Fruit fly (Drosophila melanogaster): Measurements from ENCODE around the gene CG13445.
A peak's percentile ranks its signal among the peaks of the same experiment; 100 is the strongest.

CG13445 gene

DNA sequence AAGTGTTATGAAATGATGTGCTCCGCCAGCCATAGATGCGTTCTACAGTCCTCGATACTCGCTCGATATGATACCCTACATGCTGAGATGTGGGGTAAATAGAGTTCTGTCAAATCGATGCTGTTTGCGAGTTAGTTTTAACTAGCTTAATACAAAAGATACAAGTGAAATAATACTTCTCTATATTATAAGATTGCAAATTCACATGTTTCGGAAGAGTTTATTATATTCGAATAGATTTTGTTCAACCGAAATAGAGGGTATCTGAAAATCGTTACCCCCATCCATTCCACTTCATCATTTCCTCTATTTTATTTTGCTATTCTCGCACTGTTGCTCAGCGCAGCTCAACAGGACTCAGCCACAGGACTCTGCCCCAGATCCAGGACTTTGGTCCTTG, 15.0 kb upstream of the CG13445 start (continued):
- TF ChIP-seq Abd-B (GFP tag; optimal IDR thresholded peaks at IDR 0.05) (no peak), CG8765 (GFP tag; IDR thresholded peaks at IDR 0.05) (peak; percentile 74), vvl (GFP tag; IDR thresholded peaks at IDR 0.05) (peak; percentile 42), Dref (GFP tag; IDR thresholded peaks at IDR 0.05) (no peak), chn (GFP tag; optimal IDR thresholded peaks at IDR 0.05) (peak; percentile 14), sisA (GFP tag; IDR thresholded peaks at IDR 0.05) (peak; percentile 44), CG32532 (GFP tag; IDR thresholded peaks at IDR 0.05) (peak; percentile 44), CG12744 (GFP tag; optimal IDR thresholded peaks at IDR 0.05) (no peak), CG12236 (GFP tag; optimal IDR thresholded peaks at IDR 0.05) (no peak), CG10462 (GFP tag; optimal IDR thresholded peaks at IDR 0.05) (peak; percentile 12), CG7556 (GFP tag; optimal IDR thresholded peaks at IDR 0.05) (peak; percentile 54), fd102C (GFP tag; optimal IDR thresholded peaks at IDR 0.05) (peak; percentile 85), jumu (GFP tag; optimal IDR thresholded peaks at IDR 0.05) (no peak), CG7928 (GFP tag; optimal IDR thresholded peaks at IDR 0.05) (no peak), CG2202 (tag; optimal IDR thresholded peaks at IDR 0.05) (peak; percentile 35), D19B (GFP tag; optimal IDR thresholded peaks at IDR 0.05) (peak; percentile 77), bowl (GFP tag; IDR thresholded peaks at IDR 0.05) (no peak), knrl (GFP tag; IDR thresholded peaks at IDR 0.05; ENCODE audit: partially characterized antibody) (no peak), CG8944 (GFP tag; optimal IDR thresholded peaks at IDR 0.05) (no peak), ttk (GFP tag; IDR thresholded peaks at IDR 0.05) (no peak), stc (GFP tag; IDR thresholded peaks at IDR 0.05) (no peak), CG5245 (GFP tag; optimal IDR thresholded peaks at IDR 0.05) (peak; percentile 1), CG13624 (GFP tag; optimal IDR thresholded peaks at IDR 0.05) (peak; percentile 1), CG16863 (GFP tag; optimal IDR thresholded peaks at IDR 0.05) (no peak), dysf (GFP tag; IDR thresholded peaks at IDR 0.05) (0 out of 3 replicates have a peak, but pooled peaks have one; percentile 28), Poxn (GFP tag; IDR thresholded peaks at IDR 0.05) (no peak), ems (GFP tag; optimal IDR thresholded peaks at IDR 0.05) (no peak), Elba2 (GFP tag; optimal IDR thresholded peaks at IDR 0.05) (peak; percentile 17), org-1 (GFP tag; optimal IDR thresholded peaks at IDR 0.05) (peak; percentile 14), exex (tag; optimal IDR thresholded peaks at IDR 0.05) (no peak), CG14860 (GFP tag; IDR thresholded peaks at IDR 0.05; ENCODE audit: partially characterized antibody) (no peak), CG43689 (GFP tag; IDR thresholded peaks at IDR 0.05) (no peak), Meics (GFP tag; optimal IDR thresholded peaks at IDR 0.05) (no peak), CG18619 (GFP tag; optimal IDR thresholded peaks at IDR 0.05) (no peak), PHDP (tag; optimal IDR thresholded peaks at IDR 0.05) (peak; percentile 23), lbe (GFP tag; optimal IDR thresholded peaks at IDR 0.05) (no peak), CG8290 (GFP tag; optimal IDR thresholded peaks at IDR 0.05) (no peak), CG8290 (tag; optimal IDR thresholded peaks at IDR 0.05) (peak in 1 of 2 experiments; percentile 26), CG7963 (GFP tag; IDR thresholded peaks at IDR 0.05; ENCODE audit: partially characterized antibody) (no peak), ewg (GFP tag; optimal IDR thresholded peaks at IDR 0.05) (peak; percentile 15), CoRest (tag; optimal IDR thresholded peaks at IDR 0.05) (peak; percentile 31), tin (GFP tag; optimal IDR thresholded peaks at IDR 0.05) (peak; percentile 38), CG34376 (GFP tag; optimal IDR thresholded peaks at IDR 0.05) (no peak), gsb (GFP tag; IDR thresholded peaks at IDR 0.05) (no peak), Dip2 (GFP tag; IDR thresholded peaks at IDR 0.05) (no peak), D19A (tag; optimal IDR thresholded peaks at IDR 0.05) (peak; percentile 54), disco-r (GFP tag; optimal IDR thresholded peaks at IDR 0.05) (no peak), al (GFP tag; IDR thresholded peaks at IDR 0.05) (no peak), br (optimal IDR thresholded peaks at IDR 0.05) (no peak), Hsf (GFP tag; optimal IDR thresholded peaks at IDR 0.05) (peak; percentile 46), hth (optimal IDR thresholded peaks at IDR 0.05) (no peak), CG7786 (GFP tag; optimal IDR thresholded peaks at IDR 0.05) (peak; percentile 26), ac (GFP tag; optimal IDR thresholded peaks at IDR 0.05) (peak; percentile 58)
